Fruit fly (Drosophila melanogaster) whole organism, adult: ENCODE data around the gene mRpL21.

Source experiments
- CG11617 ChIP-seq: fragments of 200-800 bp; sonication (Bioruptor generic); optimal IDR thresholded peaks from 2 replicates; lab custom pipeline; 2017; ENCODE audit warnings: mild to moderate bottlenecking, missing biosample characterization, missing genetic modification reagents, missing genetic modification characterization
- CG12768 ChIP-seq: fragments of 200-800 bp; sonication (Bioruptor generic); optimal IDR thresholded peaks from 2 replicates; lab custom pipeline; 2017; ENCODE audit warnings: missing biosample characterization, missing genetic modification characterization, mild to moderate bottlenecking, moderate library complexity, missing genetic modification reagents
- CG14711 ChIP-seq: fragments of 200-800 bp; sonication (Bioruptor generic); optimal IDR thresholded peaks from 2 replicates; lab custom pipeline; 2018; ENCODE audit warnings: missing biosample characterization, mild to moderate bottlenecking, missing genetic modification characterization, moderate library complexity
- CG1620 ChIP-seq: fragments of 200-800 bp; sonication (Bioruptor generic); optimal IDR thresholded peaks from 2 replicates; lab custom pipeline; 2016; ENCODE audit warnings: missing biosample characterization, missing genetic modification characterization
- CG5204 ChIP-seq: fragments of 200-800 bp; sonication (Bioruptor generic); optimal IDR thresholded peaks from 2 replicates; lab custom pipeline; 2016; ENCODE audit warnings: missing biosample characterization, missing genetic modification characterization
- CG7045 ChIP-seq: fragments of 200-800 bp; sonication (Bioruptor generic); optimal IDR thresholded peaks from 2 replicates; lab custom pipeline; 2017; ENCODE audit warnings: missing biosample characterization, mild to moderate bottlenecking, missing genetic modification characterization
- Crg-1 ChIP-seq: fragments of 200-800 bp; sonication (Bioruptor generic); optimal IDR thresholded peaks from 2 replicates; lab custom pipeline; 2016; ENCODE audit warnings: missing biosample characterization, missing genetic modification characterization
- Hr96 ChIP-seq: fragments of 200-800 bp; sonication (Bioruptor generic); optimal IDR thresholded peaks from 2 replicates; lab custom pipeline; 2016; ENCODE audit warnings: missing biosample characterization, missing genetic modification characterization
- bab1 ChIP-seq: fragments of 200-800 bp; sonication (Bioruptor generic); optimal IDR thresholded peaks from 3 replicates; lab custom pipeline; 2019; ENCODE audit warnings: missing biosample characterization, mild to moderate bottlenecking, missing genetic modification characterization, moderate library complexity
- kay ChIP-seq: fragments of 200-800 bp; sonication (Bioruptor generic); peaks from one replicate; lab custom pipeline; 2016; ENCODE audit warnings: missing biosample characterization, missing genetic modification characterization, borderline replicate concordance
- pad ChIP-seq: fragments of 200-800 bp; sonication (Bioruptor generic); optimal IDR thresholded peaks from 3 replicates; lab custom pipeline; 2017; ENCODE audit warnings: missing biosample characterization, missing genetic modification characterization, mild to moderate bottlenecking, moderate library complexity, missing genetic modification reagents

DNA sequence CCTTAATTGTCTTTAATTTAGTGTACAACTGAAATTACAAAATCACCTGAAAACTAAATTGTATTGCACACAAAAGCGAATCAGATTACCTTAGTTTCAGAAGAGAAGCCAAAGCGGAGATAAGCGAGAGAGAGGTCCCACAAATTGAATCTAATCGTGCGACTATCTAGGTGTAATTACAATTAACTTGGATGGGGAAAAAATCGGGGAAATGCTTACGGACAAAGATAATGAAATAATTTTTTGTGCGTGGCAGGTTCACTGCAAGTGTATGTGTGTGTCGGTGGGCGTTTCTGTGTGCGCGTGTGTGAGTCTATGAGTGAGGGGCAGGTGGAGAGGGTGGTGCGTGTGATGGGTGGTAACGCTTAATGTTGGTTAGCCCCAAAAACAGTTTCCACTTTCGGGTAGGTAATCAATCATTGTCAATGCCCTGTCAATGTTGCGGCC, 26.5 kb downstream of the mRpL21 start:
- TF ChIP-seq CG14711: no peak
- TF ChIP-seq bab1: no peak
- no peak for TF ChIP-seq CG1620
- TF ChIP-seq kay (GFP tag; lab: Kevin White, UChicago): no peak
- TF ChIP-seq CG5204 (GFP tag; lab: Kevin White, UChicago): no peak
- TF ChIP-seq CG11617 (GFP tag; lab: Kevin White, UChicago): no peak
- TF ChIP-seq CG7045 (GFP tag; lab: Kevin White, UChicago): no peak
- no peak for TF ChIP-seq CG12768 (GFP tag; lab: Kevin White, UChicago)
- TF ChIP-seq Hr96 (GFP tag; lab: Kevin White, UChicago): no peak
- no peak for TF ChIP-seq Crg-1 (GFP tag; lab: Kevin White, UChicago)
- no peak for TF ChIP-seq pad (GFP tag; lab: Kevin White, UChicago)
